Fruit fly (Drosophila melanogaster): Measurements from ENCODE around the gene RhoGAP16F.

dm6 chrX:18118519-18118918, 25.6 kb downstream of the RhoGAP16F start:
- TF ChIP-seq CG8119 (GFP tag; IDR thresholded peaks at IDR 0.05) (no peak), topi (GFP tag; optimal IDR thresholded peaks at IDR 0.05) (no peak), CG7368 (GFP tag; optimal IDR thresholded peaks at IDR 0.05) (no peak), Sox15 (GFP tag; optimal IDR thresholded peaks at IDR 0.05) (no peak)

Data from whole organism, prepupa.